Worm (Caenorhabditis elegans): Measurements from ENCODE around the gene msp-31.

ce11 chrII:4879629-4880028 is 36.7 kb downstream of the msp-31 start, which contains the start of gene gst-6:
- TF ChIP-seq snpc-4 (tag; optimal IDR thresholded peaks at IDR 0.05): no peak
- TF ChIP-seq ama-1 (optimal IDR thresholded peaks at IDR 0.05): no peak
- TF ChIP-seq unc-62 (GFP tag; optimal IDR thresholded peaks at IDR 0.05): no peak
- TF ChIP-seq ztf-11 (tag; optimal IDR thresholded peaks at IDR 0.05): no peak
- no peak for TF ChIP-seq ZK546.5 (tag; optimal IDR thresholded peaks at IDR 0.05)
- TF ChIP-seq nhr-77 (tag; optimal IDR thresholded peaks at IDR 0.05): no peak

Data from whole organism, L3 larva.